Worm (Caenorhabditis elegans) whole organism, late embryonic: ENCODE data around the gene npr-2.

Source experiments
- C08G9.2 ChIP-seq: sonication (generic microtip); optimal IDR thresholded peaks from 2 replicates; lab custom pipeline; 2016; ENCODE audit warnings: mild to moderate bottlenecking, missing genetic modification characterization, moderate library complexity, missing compliant biosample characterization
- C38D4.7 ChIP-seq: fragments of 200-800 bp; sonication (Bioruptor generic); optimal IDR thresholded peaks from 2 replicates; lab custom pipeline; 2018; ENCODE audit warnings: mild to moderate bottlenecking, missing genetic modification characterization, moderate library complexity, missing compliant biosample characterization
- F13H6.1 ChIP-seq: sonication (generic microtip); optimal IDR thresholded peaks from 2 replicates; lab custom pipeline; 2016; ENCODE audit warnings: missing genetic modification characterization, missing compliant biosample characterization
- K02D7.2 ChIP-seq: sonication (generic microtip); optimal IDR thresholded peaks from 2 replicates; lab custom pipeline; 2017; ENCODE audit warnings: mild to moderate bottlenecking, missing genetic modification characterization, missing compliant biosample characterization
- K09A11.1 ChIP-seq: sonication (generic microtip); optimal IDR thresholded peaks from 2 replicates; lab custom pipeline; 2017; ENCODE audit warnings: antibody characterized with exemption, mild to moderate bottlenecking, missing genetic modification characterization, missing compliant biosample characterization; ENCODE audit not compliant: insufficient read depth
- ceh-14 ChIP-seq: sonication (generic microtip); optimal IDR thresholded peaks from 2 replicates; lab custom pipeline; 2016; ENCODE audit warnings: missing genotype, missing genetic modification characterization, missing compliant biosample characterization
- ceh-19 ChIP-seq: fragments of 200-800 bp; sonication (Bioruptor generic); optimal IDR thresholded peaks from 2 replicates; lab custom pipeline; 2018; ENCODE audit warnings: mild to moderate bottlenecking, missing genetic modification characterization, missing compliant biosample characterization
- ceh-2 ChIP-seq: sonication (generic microtip); optimal IDR thresholded peaks from 2 replicates; lab custom pipeline; 2016; ENCODE audit warnings: missing genotype, missing genetic modification characterization, missing compliant biosample characterization
- ceh-30 ChIP-seq: fragments of 150-350 bp; optimal IDR thresholded peaks from 2 replicates; lab custom pipeline; 2014; ENCODE audit warnings: missing biosample characterization, missing genetic modification characterization
- ceh-31 ChIP-seq: sonication (generic microtip); optimal IDR thresholded peaks from 2 replicates; lab custom pipeline; 2016; ENCODE audit warnings: missing genetic modification characterization, missing compliant biosample characterization
- ceh-48 ChIP-seq: sonication (generic microtip); optimal IDR thresholded peaks from 2 replicates; lab custom pipeline; 2016; ENCODE audit warnings: missing genetic modification characterization, inconsistent platforms, missing compliant biosample characterization
- ceh-6 ChIP-seq: fragments of 200-800 bp; sonication (Bioruptor generic); optimal IDR thresholded peaks from 2 replicates; lab custom pipeline; 2018; ENCODE audit warnings: mild to moderate bottlenecking, missing genetic modification characterization, missing compliant biosample characterization
- ceh-9 ChIP-seq: sonication (generic microtip); optimal IDR thresholded peaks from 2 replicates; lab custom pipeline; 2016; ENCODE audit warnings: mild to moderate bottlenecking, missing genetic modification characterization, inconsistent platforms, missing compliant biosample characterization
- che-1 ChIP-seq: sonication (generic microtip); optimal IDR thresholded peaks from 2 replicates; lab custom pipeline; 2016; ENCODE audit warnings: mild to moderate bottlenecking, missing genetic modification characterization, missing compliant biosample characterization
- ets-4 ChIP-seq: sonication (generic microtip); optimal IDR thresholded peaks from 2 replicates; lab custom pipeline; 2016; ENCODE audit warnings: missing genetic modification characterization, missing compliant biosample characterization
- fax-1 ChIP-seq: sonication (generic microtip); optimal IDR thresholded peaks from 2 replicates; lab custom pipeline; 2016; ENCODE audit warnings: missing genotype, missing genetic modification characterization, missing compliant biosample characterization
- fkh-6 ChIP-seq: sonication (generic microtip); optimal IDR thresholded peaks from 2 replicates; lab custom pipeline; 2016; ENCODE audit warnings: missing genetic modification characterization, missing compliant biosample characterization
- gmeb-2 ChIP-seq: sonication (generic microtip); optimal IDR thresholded peaks from 2 replicates; lab custom pipeline; 2016; ENCODE audit warnings: missing genetic modification characterization, inconsistent platforms, missing compliant biosample characterization
- hlh-6 ChIP-seq: sonication (generic microtip); optimal IDR thresholded peaks from 2 replicates; lab custom pipeline; 2016; ENCODE audit warnings: missing genotype, missing genetic modification characterization, missing compliant biosample characterization
- hlh-8 ChIP-seq: sonication (generic microtip); optimal IDR thresholded peaks from 2 replicates; lab custom pipeline; 2016; ENCODE audit warnings: missing genotype, missing genetic modification characterization, missing compliant biosample characterization
- lin-11 ChIP-seq: fragments of 200-800 bp; sonication (Bioruptor generic); optimal IDR thresholded peaks from 2 replicates; lab custom pipeline; 2018; ENCODE audit warnings: mild to moderate bottlenecking, missing genetic modification characterization, missing compliant biosample characterization
- nfya-1 ChIP-seq: sonication (generic microtip); optimal IDR thresholded peaks from 2 replicates; lab custom pipeline; 2017; ENCODE audit warnings: missing genetic modification characterization, mild to moderate bottlenecking, missing compliant biosample characterization, antibody characterized with exemption, moderate library complexity
- nhr-232 ChIP-seq: sonication (generic microtip); optimal IDR thresholded peaks from 2 replicates; lab custom pipeline; 2016; ENCODE audit warnings: missing genetic modification characterization, missing compliant biosample characterization
- npax-4 ChIP-seq: sonication (generic microtip); optimal IDR thresholded peaks from 2 replicates; lab custom pipeline; 2016; ENCODE audit warnings: missing genetic modification characterization, missing compliant biosample characterization
- odd-2 ChIP-seq: sonication (generic microtip); optimal IDR thresholded peaks from 2 replicates; lab custom pipeline; 2017; ENCODE audit warnings: antibody characterized with exemption, mild to moderate bottlenecking, missing genetic modification characterization, missing compliant biosample characterization
- pag-3 ChIP-seq: sonication (generic microtip); optimal IDR thresholded peaks from 2 replicates; lab custom pipeline; 2016; ENCODE audit warnings: missing compliant biosample characterization, missing genetic modification characterization, borderline replicate concordance
- pax-1 ChIP-seq: fragments of 150-350 bp; optimal IDR thresholded peaks from 2 replicates; lab custom pipeline; 2014; ENCODE audit warnings: missing biosample characterization, missing genetic modification characterization
- pha-2 ChIP-seq: sonication (generic microtip); optimal IDR thresholded peaks from 2 replicates; lab custom pipeline; 2017; ENCODE audit warnings: mild to moderate bottlenecking, missing genetic modification characterization, missing compliant biosample characterization
- pha-4 ChIP-seq: fragments of 150-350 bp; optimal IDR thresholded peaks from 2 replicates; lab custom pipeline; 2018; ENCODE audit warnings: missing biosample characterization, missing genetic modification reagents, missing genetic modification characterization
- pqm-1 ChIP-seq: sonication (generic microtip); optimal IDR thresholded peaks from 2 replicates; lab custom pipeline; 2016; ENCODE audit warnings: missing genetic modification characterization, missing compliant biosample characterization
- pros-1 ChIP-seq: fragments of 150-350 bp; optimal IDR thresholded peaks from 2 replicates; lab custom pipeline; 2014; ENCODE audit warnings: missing biosample characterization, missing genetic modification reagents, missing genetic modification characterization
- ref-2 ChIP-seq: sonication (generic microtip); optimal IDR thresholded peaks from 2 replicates; lab custom pipeline; 2016; ENCODE audit warnings: missing genetic modification characterization, missing compliant biosample characterization
- rnt-1 ChIP-seq: sonication (generic microtip); optimal IDR thresholded peaks from 2 replicates; lab custom pipeline; 2016; ENCODE audit warnings: missing genetic modification characterization, missing compliant biosample characterization
- tbx-7 ChIP-seq: sonication (generic microtip); optimal IDR thresholded peaks from 2 replicates; lab custom pipeline; 2016; ENCODE audit warnings: missing genotype, missing genetic modification characterization, missing compliant biosample characterization
- unc-42 ChIP-seq: sonication (generic microtip); optimal IDR thresholded peaks from 2 replicates; lab custom pipeline; 2016; ENCODE audit warnings: missing genotype, missing genetic modification characterization, missing compliant biosample characterization
- unc-86 ChIP-seq: sonication (generic microtip); optimal IDR thresholded peaks from 2 replicates; lab custom pipeline; 2016; ENCODE audit warnings: missing genetic modification characterization, missing compliant biosample characterization
- zip-5 ChIP-seq: sonication (generic microtip); optimal IDR thresholded peaks from 2 replicates; lab custom pipeline; 2016; ENCODE audit warnings: missing genetic modification characterization, missing compliant biosample characterization
- ztf-16 ChIP-seq: sonication (generic microtip); optimal IDR thresholded peaks from 2 replicates; lab custom pipeline; 2017; ENCODE audit warnings: missing genetic modification characterization, missing compliant biosample characterization

The npr-2 gene

DNA sequence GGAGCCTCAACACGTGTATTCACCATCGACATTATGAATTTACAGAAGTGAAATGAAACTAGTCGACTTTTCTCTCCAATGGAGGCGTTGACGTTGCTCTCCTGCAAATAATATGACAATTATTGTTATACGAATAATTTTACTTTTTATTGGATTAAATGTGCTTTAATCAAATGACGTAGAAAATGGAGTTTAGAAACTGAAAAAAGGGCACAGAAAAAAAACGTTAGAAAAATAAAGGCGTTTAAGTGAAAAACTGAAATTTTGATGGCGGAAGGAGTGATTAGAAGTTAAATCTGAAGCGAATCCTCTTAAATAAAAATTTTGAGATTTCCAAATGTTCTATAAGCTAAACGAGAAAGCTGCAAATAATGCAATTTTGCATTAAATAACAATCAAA, at the start of gene npr-2:
Gene npr-2 (minus strand): TSS at position 101 of the 400 bp plus-strand sequence.
- TF ChIP-seq gmeb-2 (no peak), ceh-2 (tag; lab: Kevin White, UChicago) (no peak), F13H6.1 (no peak), ceh-14 (tag; lab: Kevin White, UChicago) (no peak), pax-1 (no peak), ztf-16 (tag; lab: Kevin White, UChicago) (no peak), ceh-30 (no peak)

DNA sequence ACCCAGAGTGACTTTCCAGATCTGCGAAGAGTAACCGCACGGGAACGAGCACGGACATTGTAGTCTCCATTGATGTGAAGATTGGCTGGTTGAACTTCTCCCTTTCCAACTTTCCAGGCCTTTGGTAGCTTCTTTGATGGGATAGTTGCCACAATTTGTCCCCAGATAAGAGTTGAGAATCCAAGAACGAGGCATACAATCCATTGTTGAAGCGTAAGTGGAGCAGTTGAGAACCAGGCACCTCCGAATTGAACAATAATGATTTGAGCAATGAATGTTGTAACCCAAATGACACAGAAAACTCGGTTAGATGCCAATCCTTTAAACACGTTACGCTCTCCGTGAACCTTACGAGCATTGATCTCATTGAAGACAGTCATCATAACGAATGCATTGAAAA, 47.1 kb upstream of the npr-2 start:
- TF ChIP-seq pag-3 (tag; lab: Kevin White, UChicago) (no peak), unc-42 (no peak), K09A11.1 (tag; lab: Kevin White, UChicago) (no peak), fkh-6 (tag; lab: Kevin White, UChicago) (no peak), hlh-6 (tag; lab: Kevin White, UChicago) (no peak), odd-2 (tag; lab: Kevin White, UChicago) (no peak), pqm-1 (no peak), ceh-48 (tag; lab: Kevin White, UChicago) (no peak), nfya-1 (tag; lab: Kevin White, UChicago) (no peak), npax-4 (tag; lab: Kevin White, UChicago) (no peak), nhr-232 (tag; lab: Kevin White, UChicago) (no peak), C38D4.7 (GFP tag; lab: Kevin White, UChicago) (no peak), pax-1 (no peak), ets-4 (no peak), ceh-2 (tag; lab: Kevin White, UChicago) (no peak), ceh-19 (GFP tag; lab: Kevin White, UChicago) (no peak)

DNA sequence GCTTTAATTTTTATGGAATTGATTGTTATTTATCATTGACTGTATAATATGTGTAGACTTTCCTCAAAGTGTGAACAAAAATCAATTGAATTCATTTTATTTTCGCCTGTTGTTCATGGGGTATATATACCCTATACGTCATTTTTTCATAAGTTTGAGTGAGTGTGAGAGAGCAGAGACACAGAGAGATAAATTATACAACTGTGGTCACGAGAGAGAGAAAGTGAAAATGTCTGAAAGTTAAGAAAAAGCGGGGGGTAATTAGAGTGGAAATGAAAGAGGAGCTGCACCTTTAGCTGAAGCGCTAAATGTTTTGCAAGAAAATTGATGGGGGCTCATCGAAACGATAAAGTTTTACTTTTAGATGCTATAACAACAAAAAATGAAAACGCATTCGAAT, 45.9 kb upstream of the npr-2 start:
- TF ChIP-seq ref-2, result no peak
- no peak for TF ChIP-seq fax-1 (tag; lab: Kevin White, UChicago)
- TF ChIP-seq C08G9.2 (tag; lab: Kevin White, UChicago), result no peak
- no peak for TF ChIP-seq lin-11 (tag; lab: Kevin White, UChicago)
- no peak for TF ChIP-seq pros-1 (tag; lab: Kevin White, UChicago)
- TF ChIP-seq ceh-31 (tag; lab: Kevin White, UChicago), result no peak
- no peak for TF ChIP-seq hlh-8
- no peak for TF ChIP-seq K02D7.2 (tag; lab: Kevin White, UChicago)
- no peak for TF ChIP-seq rnt-1 (tag; lab: Kevin White, UChicago)
- TF ChIP-seq zip-5, result no peak
- no peak for TF ChIP-seq che-1 (tag; lab: Kevin White, UChicago)
- TF ChIP-seq pha-2, result no peak
- TF ChIP-seq C38D4.7 (GFP tag; lab: Kevin White, UChicago), result no peak
- TF ChIP-seq ztf-16 (tag; lab: Kevin White, UChicago), result no peak
- no peak for TF ChIP-seq nhr-232 (tag; lab: Kevin White, UChicago)
- TF ChIP-seq ceh-6, result no peak
- TF ChIP-seq unc-86 (tag; lab: Kevin White, UChicago), result no peak
- TF ChIP-seq gmeb-2, result no peak
- TF ChIP-seq odd-2 (tag; lab: Kevin White, UChicago), result no peak
- TF ChIP-seq ceh-9 (tag; lab: Kevin White, UChicago), result no peak

DNA sequence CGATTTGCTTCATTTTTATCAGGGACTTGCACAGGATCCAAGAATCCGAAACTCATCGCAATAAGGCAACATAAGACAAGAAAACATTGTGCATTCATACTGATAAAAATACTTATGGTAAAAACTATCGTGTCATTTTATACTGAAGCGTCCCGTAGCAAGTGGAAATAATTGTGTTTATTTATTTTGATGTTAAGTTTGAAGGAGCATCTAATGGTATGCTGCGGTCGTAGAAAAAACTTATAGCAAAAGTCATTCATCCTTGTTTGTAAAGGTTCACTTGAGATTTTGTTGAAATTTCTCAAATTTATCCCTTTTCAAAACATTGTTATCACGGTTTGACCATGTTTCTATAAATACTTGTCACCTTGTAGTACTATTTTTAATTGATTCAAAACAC, 45.1 kb upstream of the npr-2 start, which contains the start of gene W09C2.10:
Gene W09C2.10 (minus strand): TSS at position 101 of the 400 bp plus-strand sequence.
- TF ChIP-seq tbx-7 (tag; lab: Kevin White, UChicago) (no peak), pha-4 (tag; lab: Kevin White, UChicago) (no peak), hlh-6 (tag; lab: Kevin White, UChicago) (no peak)
